Worm (Caenorhabditis elegans) whole organism, late embryonic: ENCODE results near the gene hrg-4.

Experiments used
- ceh-18 ChIP-seq: sonication (generic microtip); optimal IDR thresholded peaks from 2 replicates; lab custom pipeline; 2016; ENCODE audit warnings: missing genetic modification characterization, missing compliant biosample characterization
- gmeb-2 ChIP-seq: sonication (generic microtip); optimal IDR thresholded peaks from 2 replicates; lab custom pipeline; 2016; ENCODE audit warnings: missing genetic modification characterization, inconsistent platforms, missing compliant biosample characterization
- nfya-1 ChIP-seq: sonication (generic microtip); optimal IDR thresholded peaks from 2 replicates; lab custom pipeline; 2017; ENCODE audit warnings: missing genetic modification characterization, mild to moderate bottlenecking, missing compliant biosample characterization, antibody characterized with exemption, moderate library complexity
- pqm-1 ChIP-seq: sonication (generic microtip); optimal IDR thresholded peaks from 2 replicates; lab custom pipeline; 2016; ENCODE audit warnings: missing genetic modification characterization, missing compliant biosample characterization
- rnt-1 ChIP-seq: sonication (generic microtip); optimal IDR thresholded peaks from 2 replicates; lab custom pipeline; 2016; ENCODE audit warnings: missing genetic modification characterization, missing compliant biosample characterization

- no peak for TF ChIP-seq rnt-1 (tag; lab: Kevin White, UChicago)
- no peak for TF ChIP-seq gmeb-2
- no peak for TF ChIP-seq ceh-18
- no peak for TF ChIP-seq pqm-1 (tag; lab: Kevin White, UChicago)
- no peak for TF ChIP-seq nfya-1 (tag; lab: Kevin White, UChicago)
Observed at ce11 chrIV:11008996-11009395, 21.8 kb downstream of the hrg-4 start, which contains the start of gene F13H10.6.
